Worm (Caenorhabditis elegans): ENCODE measurements around the gene C32D5.4.

ce11 chrII:6311888-6312287, 11.0 kb downstream of the C32D5.4 start:
- TF ChIP-seq lin-11 (tag; optimal IDR thresholded peaks at IDR 0.05) (no peak), fkh-6 (tag; optimal IDR thresholded peaks at IDR 0.05) (no peak), zip-5 (tag; optimal IDR thresholded peaks at IDR 0.05) (no peak), dmd-4 (tag; optimal IDR thresholded peaks at IDR 0.05; ENCODE audit: borderline replicate concordance) (no peak), sox-4 (tag; optimal IDR thresholded peaks at IDR 0.05) (no peak), sdc-2 (tag; optimal IDR thresholded peaks at IDR 0.05) (no peak), fkh-10 (GFP tag; optimal IDR thresholded peaks at IDR 0.05) (no peak), ama-1 (optimal IDR thresholded peaks at IDR 0.05) (no peak), mec-3 (tag; optimal IDR thresholded peaks at IDR 0.05; ENCODE audit: borderline replicate concordance) (no peak), pqm-1 (tag; optimal IDR thresholded peaks at IDR 0.05) (no peak), hlh-30 (tag; optimal IDR thresholded peaks at IDR 0.05; ENCODE audit: insufficient read depth) (no peak), pag-3 (tag; optimal IDR thresholded peaks at IDR 0.05; ENCODE audit: borderline replicate concordance) (no peak), ceh-18 (tag; optimal IDR thresholded peaks at IDR 0.05) (no peak), nhr-11 (tag; optimal IDR thresholded peaks at IDR 0.05) (no peak)
